Worm (Caenorhabditis elegans) whole organism, mixed stage, embryonic: ENCODE measurements around the gene Y46G5A.8.

Source experiments
- elt-1 ChIP-seq: sonication (generic microtip); optimal IDR thresholded peaks from 2 replicates; lab custom pipeline; 2017; ENCODE audit warnings: missing genetic modification characterization, mild to moderate bottlenecking, missing compliant biosample characterization, antibody characterized with exemption, moderate library complexity, borderline replicate concordance; ENCODE audit not compliant: insufficient read depth
- ham-2 ChIP-seq: fragments of 200-800 bp; sonication (Bioruptor generic); optimal IDR thresholded peaks from 2 replicates; lab custom pipeline; 2018; ENCODE audit warnings: mild to moderate bottlenecking, missing genetic modification characterization, missing compliant biosample characterization
- nhr-237 ChIP-seq: fragments of 150-350 bp; optimal IDR thresholded peaks from 2 replicates; lab custom pipeline; 2014; ENCODE audit warnings: missing biosample characterization, missing genetic modification characterization
- pha-4 ChIP-seq: fragments of 150-350 bp; optimal IDR thresholded peaks from 2 replicates; lab custom pipeline; 2018; ENCODE audit warnings: missing biosample characterization, missing genetic modification reagents, missing genetic modification characterization
- ztf-11 ChIP-seq: fragments of 150-350 bp; optimal IDR thresholded peaks from 2 replicates; lab custom pipeline; 2014; ENCODE audit warnings: missing biosample characterization, missing genetic modification characterization

DNA sequence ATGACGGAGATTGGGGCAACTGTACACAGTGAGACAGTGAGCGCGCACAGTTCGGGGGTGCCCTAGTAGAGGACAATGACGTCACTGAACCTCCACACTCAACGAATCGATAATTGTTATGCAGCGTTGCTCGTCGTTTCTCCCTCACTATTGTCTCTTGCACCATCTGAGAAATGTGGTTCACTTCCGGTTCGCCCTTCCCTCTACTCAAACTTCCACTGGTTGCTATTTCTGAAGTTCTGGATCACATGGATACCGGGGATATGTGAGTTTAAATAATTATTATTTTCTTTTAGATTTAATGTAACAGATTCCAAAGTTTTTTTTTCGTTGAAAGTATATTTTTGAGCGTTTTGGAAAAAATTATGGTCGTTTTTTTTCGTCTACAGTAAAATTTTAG, at the start of gene Y46G5A.8, which contains the start of gene Y46G5A.7:
- TF ChIP-seq pha-4 (tag; lab: Kevin White, UChicago) (no peak), ztf-11 (tag; lab: Kevin White, UChicago) (no peak), elt-1 (tag; lab: Kevin White, UChicago) (no peak), nhr-237 (tag; lab: Kevin White, UChicago) (no peak), ham-2 (GFP tag; lab: Kevin White, UChicago) (no peak)
